Worm (Caenorhabditis elegans): ENCODE data around the gene Y54F10BM.13.

Gene Y54F10BM.13

ce11 chrIII:2331033-2331625 is at the start of gene Y54F10BM.13, which contains the start of gene ppm-1.D:
Y54F10BM.13 (minus strand) TSS chrIII:2331083.
ppm-1.D (plus strand) TSS chrIII:2331572.
- no peak for TF ChIP-seq W03F9.2 (tag; optimal IDR thresholded peaks at IDR 0.05)
- no peak for TF ChIP-seq dao-5 (tag; optimal IDR thresholded peaks at IDR 0.05)
- no peak for TF ChIP-seq him-1 (tag; optimal IDR thresholded peaks at IDR 0.05)

ce11 chrIII:2375918-2376317 is 45.0 kb upstream of the Y54F10BM.13 start, which contains the start of gene H14E04.2:
H14E04.2 (plus strand) TSS chrIII:2376193.
- TF ChIP-seq him-1 (tag; optimal IDR thresholded peaks at IDR 0.05) (no peak), dao-5 (tag; optimal IDR thresholded peaks at IDR 0.05) (no peak), W03F9.2 (tag; optimal IDR thresholded peaks at IDR 0.05) (peak; percentile 44)

ce11 chrIII:2371864-2372263 is 41.0 kb upstream of the Y54F10BM.13 start, which contains the start of gene H04J21.1:
H04J21.1 (minus strand) TSS chrIII:2371964.
- TF ChIP-seq dao-5 (tag; optimal IDR thresholded peaks at IDR 0.05), result no peak
- no peak for TF ChIP-seq W03F9.2 (tag; optimal IDR thresholded peaks at IDR 0.05)
- TF ChIP-seq him-1 (tag; optimal IDR thresholded peaks at IDR 0.05), result no peak

ce11 chrIII:2368424-2368823 is 37.5 kb upstream of the Y54F10BM.13 start, which contains the start of gene H04J21.4:
H04J21.4 (minus strand) TSS chrIII:2368524.
- TF ChIP-seq W03F9.2 (tag; optimal IDR thresholded peaks at IDR 0.05) (no peak), him-1 (tag; optimal IDR thresholded peaks at IDR 0.05) (no peak), dao-5 (tag; optimal IDR thresholded peaks at IDR 0.05) (no peak)

ce11 chrIII:2362648-2363047 is 31.8 kb upstream of the Y54F10BM.13 start, which contains the start of gene srd-69:
srd-69 (plus strand) TSS chrIII:2362948.
- TF ChIP-seq W03F9.2 (tag; optimal IDR thresholded peaks at IDR 0.05) (no peak), him-1 (tag; optimal IDR thresholded peaks at IDR 0.05) (no peak), dao-5 (tag; optimal IDR thresholded peaks at IDR 0.05) (no peak)

- no peak for TF ChIP-seq dao-5 (tag; optimal IDR thresholded peaks at IDR 0.05)
- TF ChIP-seq him-1 (tag; optimal IDR thresholded peaks at IDR 0.05), result no peak
- no peak for TF ChIP-seq W03F9.2 (tag; optimal IDR thresholded peaks at IDR 0.05)
Measured at ce11 chrIII:2349956-2350355, 19.1 kb upstream of the Y54F10BM.13 start.

- TF ChIP-seq dao-5 (tag; optimal IDR thresholded peaks at IDR 0.05) (no peak), W03F9.2 (tag; optimal IDR thresholded peaks at IDR 0.05) (no peak), him-1 (tag; optimal IDR thresholded peaks at IDR 0.05) (no peak)
Measured at ce11 chrIII:2347291-2347690, 16.4 kb upstream of the Y54F10BM.13 start, which contains the start of gene gip-1. gip-1 (plus strand) TSS chrIII:2347591.

- TF ChIP-seq dao-5 (tag; optimal IDR thresholded peaks at IDR 0.05) (no peak), him-1 (tag; optimal IDR thresholded peaks at IDR 0.05) (no peak), W03F9.2 (tag; optimal IDR thresholded peaks at IDR 0.05) (no peak)
Measured at ce11 chrIII:2343273-2343672, 12.4 kb upstream of the Y54F10BM.13 start, which contains the start of gene phf-5. phf-5 (plus strand) TSS chrIII:2343573.

ce11 chrIII:2330389-2330788 is 494 bp downstream of the Y54F10BM.13 start:
- no peak for TF ChIP-seq W03F9.2 (tag; optimal IDR thresholded peaks at IDR 0.05)
- TF ChIP-seq him-1 (tag; optimal IDR thresholded peaks at IDR 0.05), result no peak
- TF ChIP-seq dao-5 (tag; optimal IDR thresholded peaks at IDR 0.05), result no peak

ce11 chrIII:2329336-2329735 is 1.5 kb downstream of the Y54F10BM.13 start, which contains the start of gene Y54F10BM.12:
Y54F10BM.12 (minus strand) TSS chrIII:2329679.
- no peak for TF ChIP-seq him-1 (tag; optimal IDR thresholded peaks at IDR 0.05)
- TF ChIP-seq W03F9.2 (tag; optimal IDR thresholded peaks at IDR 0.05), result no peak
- no peak for TF ChIP-seq dao-5 (tag; optimal IDR thresholded peaks at IDR 0.05)

ce11 chrIII:2328612-2329011 is 2.3 kb downstream of the Y54F10BM.13 start:
- TF ChIP-seq him-1 (tag; optimal IDR thresholded peaks at IDR 0.05) (no peak), dao-5 (tag; optimal IDR thresholded peaks at IDR 0.05) (no peak), W03F9.2 (tag; optimal IDR thresholded peaks at IDR 0.05) (no peak)

ce11 chrIII:2324703-2325102 is 6.2 kb downstream of the Y54F10BM.13 start:
- TF ChIP-seq dao-5 (tag; optimal IDR thresholded peaks at IDR 0.05) (no peak), W03F9.2 (tag; optimal IDR thresholded peaks at IDR 0.05) (no peak), him-1 (tag; optimal IDR thresholded peaks at IDR 0.05) (no peak)

ce11 chrIII:2316439-2316838 is 14.4 kb downstream of the Y54F10BM.13 start:
- no peak for TF ChIP-seq him-1 (tag; optimal IDR thresholded peaks at IDR 0.05)
- no peak for TF ChIP-seq W03F9.2 (tag; optimal IDR thresholded peaks at IDR 0.05)
- TF ChIP-seq dao-5 (tag; optimal IDR thresholded peaks at IDR 0.05), result no peak

ce11 chrIII:2314678-2315077 is 16.2 kb downstream of the Y54F10BM.13 start:
- no peak for TF ChIP-seq him-1 (tag; optimal IDR thresholded peaks at IDR 0.05)
- no peak for TF ChIP-seq dao-5 (tag; optimal IDR thresholded peaks at IDR 0.05)
- no peak for TF ChIP-seq W03F9.2 (tag; optimal IDR thresholded peaks at IDR 0.05)

Data from whole organism, L4/young adult.